Fruit fly (Drosophila melanogaster) whole organism, embryonic: ENCODE data around the gene 5-HT2B.

Source experiments
- Adf1 ChIP-seq: fragments of 200-800 bp; sonication (Bioruptor generic); IDR thresholded peaks from 2 replicates; pipeline ENCODE4 v1.3.6; 2022; ENCODE audit warnings: missing biosample characterization, missing genetic modification characterization
- Atf6 ChIP-seq: fragments of 200-800 bp; sonication (Bioruptor generic); IDR thresholded peaks from 2 replicates; pipeline ENCODE4 v1.3.6; 2022; ENCODE audit warnings: missing biosample characterization, missing genetic modification characterization
- Bdp1 ChIP-seq: fragments of 200-800 bp; sonication (Bioruptor generic); optimal IDR thresholded peaks from 3 replicates; lab custom pipeline; 2016; ENCODE audit warnings: missing biosample characterization, missing genetic modification characterization
- CG10321 ChIP-seq: fragments of 200-800 bp; sonication (Bioruptor generic); IDR thresholded peaks from 2 replicates; pipeline ENCODE4 v1.3.6; 2022; ENCODE audit warnings: missing biosample characterization, missing genetic modification characterization
- CG11247 ChIP-seq: fragments of 200-800 bp; sonication (Bioruptor generic); IDR thresholded peaks from 2 replicates; pipeline ENCODE4 v1.3.6; 2022; ENCODE audit warnings: missing biosample characterization, missing genetic modification characterization
- CG11398 ChIP-seq: fragments of 200-800 bp; sonication (Bioruptor generic); optimal IDR thresholded peaks from 2 replicates; lab custom pipeline; 2016; ENCODE audit warnings: missing biosample characterization, missing genetic modification characterization
- CG1233 ChIP-seq: fragments of 200-800 bp; sonication (Bioruptor generic); optimal IDR thresholded peaks from 4 replicates; lab custom pipeline; 2018; ENCODE audit warnings: missing biosample characterization, mild to moderate bottlenecking, missing genetic modification characterization
- CG13624 ChIP-seq: fragments of 200-800 bp; sonication (Bioruptor generic); optimal IDR thresholded peaks from 2 replicates; lab custom pipeline; 2016; ENCODE audit warnings: missing biosample characterization, missing genetic modification characterization
- CG15514 ChIP-seq: fragments of 200-800 bp; sonication (Bioruptor generic); optimal IDR thresholded peaks from 3 replicates; lab custom pipeline; 2017; ENCODE audit warnings: missing biosample characterization, missing genetic modification characterization, mild to moderate bottlenecking, moderate library complexity, missing genetic modification reagents
- CG1602 ChIP-seq: fragments of 200-800 bp; sonication (Bioruptor generic); optimal IDR thresholded peaks from 3 replicates; lab custom pipeline; 2016; ENCODE audit warnings: missing biosample characterization, missing genetic modification characterization
- CG17186 ChIP-seq: fragments of 200-800 bp; sonication (Bioruptor generic); optimal IDR thresholded peaks from 3 replicates; lab custom pipeline; 2017; ENCODE audit warnings: missing biosample characterization, missing genetic modification reagents, missing genetic modification characterization
- CG17568 ChIP-seq: fragments of 200-800 bp; sonication (Bioruptor generic); optimal IDR thresholded peaks from 2 replicates; lab custom pipeline; 2018; ENCODE audit warnings: missing biosample characterization, mild to moderate bottlenecking, missing genetic modification characterization, moderate library complexity
- CG2120 ChIP-seq: fragments of 200-800 bp; sonication (Bioruptor generic); optimal IDR thresholded peaks from 3 replicates; lab custom pipeline; 2016; ENCODE audit warnings: missing biosample characterization, missing genetic modification characterization
- CG2678 ChIP-seq: fragments of 200-800 bp; sonication (Bioruptor generic); optimal IDR thresholded peaks from 3 replicates; lab custom pipeline; 2019; ENCODE audit warnings: missing biosample characterization, mild to moderate bottlenecking, missing genetic modification characterization, moderate library complexity
- CG2712 ChIP-seq: fragments of 200-800 bp; optimal IDR thresholded peaks from 3 replicates; lab custom pipeline; 2019; ENCODE audit warnings: missing biosample characterization, mild to moderate bottlenecking, missing genetic modification characterization, moderate library complexity
- CG31365 ChIP-seq: fragments of 200-800 bp; sonication (Bioruptor generic); optimal IDR thresholded peaks from 2 replicates; lab custom pipeline; 2018; ENCODE audit warnings: missing biosample characterization, mild to moderate bottlenecking, missing genetic modification characterization
- CG6175 ChIP-seq: fragments of 200-800 bp; sonication (Bioruptor generic); IDR thresholded peaks from 3 replicates; pipeline ENCODE4 v1.3.6; 2022; ENCODE audit warnings: missing biosample characterization, missing genetic modification characterization
- CG7963 ChIP-seq: fragments of 200-800 bp; sonication (Bioruptor generic); IDR thresholded peaks from 3 replicates; pipeline ENCODE4 v1.3.6; 2022; ENCODE audit warnings: missing biosample characterization, missing genetic modification characterization; ENCODE audit not compliant: partially characterized antibody
- CkIIα-i1 ChIP-seq: fragments of 200-800 bp; sonication (Bioruptor generic); IDR thresholded peaks from 2 replicates; pipeline ENCODE4 v1.3.6; 2022; ENCODE audit warnings: missing biosample characterization, missing genetic modification characterization
- Fer1 ChIP-seq: fragments of 200-800 bp; sonication (Bioruptor generic); optimal IDR thresholded peaks from 2 replicates; lab custom pipeline; 2017; ENCODE audit warnings: missing biosample characterization, mild to moderate bottlenecking, missing genetic modification characterization
- Hey ChIP-seq: fragments of 200-800 bp; sonication (Bioruptor generic); optimal IDR thresholded peaks from 3 replicates; lab custom pipeline; 2018; ENCODE audit warnings: missing biosample characterization, mild to moderate bottlenecking, missing genetic modification characterization
- HmgD ChIP-seq: fragments of 200-800 bp; sonication (Bioruptor generic); optimal IDR thresholded peaks from 3 replicates; lab custom pipeline; 2016; ENCODE audit warnings: missing biosample characterization, missing genetic modification characterization
- Kr ChIP-seq: fragments of 200-800 bp; sonication (Bioruptor generic); optimal IDR thresholded peaks from 2 replicates; lab custom pipeline; 2017; ENCODE audit warnings: missing biosample characterization, mild to moderate bottlenecking, missing genetic modification characterization
- MTF-1 ChIP-seq: fragments of 200-800 bp; sonication (Bioruptor generic); optimal IDR thresholded peaks from 2 replicates; lab custom pipeline; 2018; ENCODE audit warnings: missing biosample characterization, mild to moderate bottlenecking, missing genetic modification characterization, borderline replicate concordance
- NC2β ChIP-seq: fragments of 200-800 bp; sonication (Bioruptor generic); optimal IDR thresholded peaks from 2 replicates; lab custom pipeline; 2016; ENCODE audit warnings: missing biosample characterization, missing genetic modification characterization
- NK7.1 ChIP-seq: fragments of 200-800 bp; sonication (Bioruptor generic); optimal IDR thresholded peaks from 3 replicates; lab custom pipeline; 2016; ENCODE audit warnings: missing biosample characterization, missing genetic modification characterization
- Optix ChIP-seq: fragments of 200-800 bp; sonication (Bioruptor generic); IDR thresholded peaks from 3 replicates; pipeline ENCODE4 v1.3.6; 2022; ENCODE audit warnings: missing biosample characterization, missing genetic modification characterization
- Rfx ChIP-seq: fragments of 200-800 bp; sonication (Bioruptor generic); IDR thresholded peaks from 2 replicates; pipeline ENCODE4 v1.3.6; 2022; ENCODE audit warnings: missing biosample characterization, missing genetic modification characterization
- Scr ChIP-seq: fragments of 200-800 bp; sonication (Bioruptor generic); IDR thresholded peaks from 2 replicates; pipeline ENCODE4 v1.3.6; 2022; ENCODE audit warnings: missing biosample characterization, missing genetic modification characterization; ENCODE audit not compliant: partially characterized antibody
- Taf1 ChIP-seq: fragments of 200-800 bp; sonication (Bioruptor generic); IDR thresholded peaks from 2 replicates; pipeline ENCODE4 v1.3.6; 2022; ENCODE audit warnings: missing biosample characterization, missing genetic modification characterization
- Trl ChIP-seq, 3 experiments: fragments of >200 bp in 2 of 3; fragments of 200-800 bp in 1 of 3; sonication (Bioruptor generic) in 1 of 3; optimal IDR thresholded peaks; 2 replicates in 1 of 3; 3 replicates in 2 of 3; lab custom pipeline; 2016 to 2017; ENCODE audit warnings: missing biosample characterization in 1 of 3, missing genetic modification characterization in 1 of 3
- aop ChIP-seq: fragments of 200-800 bp; sonication (Bioruptor generic); IDR thresholded peaks from 2 replicates; pipeline ENCODE4 v1.3.6; 2022; ENCODE audit warnings: missing biosample characterization, missing genetic modification characterization
- bcd ChIP-seq: fragments of 200-800 bp; sonication (Bioruptor generic); optimal IDR thresholded peaks from 2 replicates; lab custom pipeline; 2017; ENCODE audit warnings: missing biosample characterization, mild to moderate bottlenecking, missing genetic modification characterization
- dan ChIP-seq: fragments of 200-800 bp; sonication (Bioruptor generic); IDR thresholded peaks from 2 replicates; pipeline ENCODE4 v1.3.6; 2022; ENCODE audit warnings: missing biosample characterization, missing genetic modification characterization
- dpn ChIP-seq, 2 experiments: fragments of 200-800 bp; sonication (Bioruptor generic); optimal IDR thresholded peaks; 3 replicates each; lab custom pipeline; 2016; ENCODE audit warnings: missing biosample characterization in 2 of 2, missing genetic modification characterization in 2 of 2
- gem ChIP-seq: fragments of 200-800 bp; sonication (Bioruptor generic); optimal IDR thresholded peaks from 2 replicates; lab custom pipeline; 2019; ENCODE audit warnings: missing biosample characterization, mild to moderate bottlenecking, missing genetic modification characterization, moderate library complexity
- grau ChIP-seq: fragments of 200-800 bp; optimal IDR thresholded peaks from 3 replicates; lab custom pipeline; 2019; ENCODE audit warnings: missing biosample characterization, mild to moderate bottlenecking, missing genetic modification characterization, moderate library complexity
- gro ChIP-seq: fragments of 200-800 bp; sonication (Bioruptor generic); optimal IDR thresholded peaks from 2 replicates; lab custom pipeline; 2016; ENCODE audit warnings: missing biosample characterization, missing genetic modification characterization
- ken ChIP-seq: fragments of 200-800 bp; sonication (Bioruptor generic); IDR thresholded peaks from 3 replicates; pipeline ENCODE4 v1.3.6; 2022; ENCODE audit warnings: missing biosample characterization, missing genetic modification characterization
- lbe ChIP-seq: fragments of 200-800 bp; sonication (Bioruptor generic); optimal IDR thresholded peaks from 2 replicates; lab custom pipeline; 2016; ENCODE audit warnings: missing biosample characterization, mild to moderate bottlenecking, missing genetic modification characterization
- oc ChIP-seq: fragments of 200-800 bp; sonication (Bioruptor generic); optimal IDR thresholded peaks from 2 replicates; lab custom pipeline; 2018; ENCODE audit warnings: missing biosample characterization, mild to moderate bottlenecking, missing genetic modification characterization, moderate library complexity
- phol ChIP-seq: fragments of 200-800 bp; sonication (Bioruptor generic); optimal IDR thresholded peaks from 3 replicates; lab custom pipeline; 2018; ENCODE audit warnings: missing biosample characterization, mild to moderate bottlenecking, missing genetic modification characterization, moderate library complexity
- pita ChIP-seq: fragments of 200-800 bp; sonication (Bioruptor generic); optimal IDR thresholded peaks from 2 replicates; lab custom pipeline; 2017; ENCODE audit warnings: missing biosample characterization, mild to moderate bottlenecking, missing genetic modification characterization
- rib ChIP-seq: fragments of 200-800 bp; sonication (Bioruptor generic); IDR thresholded peaks from 2 replicates; pipeline ENCODE4 v1.3.6; 2022; ENCODE audit warnings: missing biosample characterization, missing genetic modification characterization
- slp2 ChIP-seq: fragments of 200-800 bp; sonication (Bioruptor generic); optimal IDR thresholded peaks from 2 replicates; lab custom pipeline; 2016; ENCODE audit warnings: missing biosample characterization, missing genetic modification characterization
- sqz ChIP-seq: fragments of 200-800 bp; sonication (Bioruptor generic); optimal IDR thresholded peaks from 3 replicates; lab custom pipeline; 2018; ENCODE audit warnings: missing biosample characterization, mild to moderate bottlenecking, missing genetic modification characterization
- stc ChIP-seq: fragments of 200-800 bp; sonication (Bioruptor generic); IDR thresholded peaks from 2 replicates; pipeline ENCODE4 v1.3.6; 2022; ENCODE audit warnings: missing biosample characterization, missing genetic modification characterization
- tll ChIP-seq, 2 experiments: fragments of 200-800 bp in 1 of 2; fragments of >200 bp in 1 of 2; sonication (Bioruptor generic) in 1 of 2; optimal IDR thresholded peaks; 2 replicates each; lab custom pipeline; 2017 to 2019; ENCODE audit warnings: missing biosample characterization in 2 of 2, missing genetic modification characterization in 2 of 2, mild to moderate bottlenecking in 1 of 2, moderate library complexity in 1 of 2
- z ChIP-seq: fragments of 200-800 bp; sonication (Bioruptor generic); IDR thresholded peaks from 3 replicates; pipeline ENCODE4 v1.3.6; 2022; ENCODE audit warnings: missing biosample characterization, missing genetic modification characterization

Gene 5-HT2B

dm6 chr3R:8669029-8669707 is 91.2 kb downstream of the 5-HT2B start (continued):
- TF ChIP-seq sqz (GFP tag; lab: Kevin White, UChicago), result peak; percentile 95
- peak; percentile 97 for TF ChIP-seq phol (tag; lab: Kevin White, UChicago)
- TF ChIP-seq grau (tag; lab: Kevin White, UChicago), result peak; percentile 96
- TF ChIP-seq Kr, result peak; percentile 99
- peak; percentile 95 for TF ChIP-seq CG15514 (GFP tag; lab: Kevin White, UChicago)
- peak; percentile 73 for TF ChIP-seq CG7963 (GFP tag; lab: Robert Waterston, UW)
- peak; percentile 93 for TF ChIP-seq CG17186 (GFP tag; lab: Kevin White, UChicago)
- TF ChIP-seq CG1233 (GFP tag; lab: Kevin White, UChicago), result peak; percentile 97
- peak; percentile 99 for TF ChIP-seq Fer1 (GFP tag; lab: Kevin White, UChicago)
- peak; percentile 96 for TF ChIP-seq ken (GFP tag; lab: Robert Waterston, UW)
- peak; percentile 97 for TF ChIP-seq Rfx (GFP tag; lab: Robert Waterston, UW)
- 0 out of 2 replicates have a peak, but pooled peaks have one; percentile 61 for TF ChIP-seq CkIIα-i1 (GFP tag; lab: Robert Waterston, UW)
- TF ChIP-seq CG31365, result peak; percentile 92
- TF ChIP-seq CG2120, result peak; percentile 99
- peak; percentile 95 for TF ChIP-seq HmgD
- peak; percentile 93 for TF ChIP-seq CG11247 (GFP tag; lab: Robert Waterston, UW)
- TF ChIP-seq aop (GFP tag; lab: Robert Waterston, UW), result peak; percentile 83
- peak; percentile 98 for TF ChIP-seq CG2678 (tag; lab: Kevin White, UChicago)
- peak; percentile 96 for TF ChIP-seq CG11398 (GFP tag; lab: Kevin White, UChicago)
- peak; percentile 98 for TF ChIP-seq bcd (GFP tag; lab: Kevin White, UChicago)
- TF ChIP-seq gem (tag; lab: Kevin White, UChicago), result peak; percentile 99
- TF ChIP-seq pita (GFP tag; lab: Kevin White, UChicago), result no peak
- peak; percentile 94 for TF ChIP-seq Taf1 (GFP tag; lab: Robert Waterston, UW)
- peak; percentile 96 for TF ChIP-seq MTF-1 (GFP tag; lab: Kevin White, UChicago)
- peak; percentile 99 for TF ChIP-seq Bdp1 (GFP tag; lab: Kevin White, UChicago)
- TF ChIP-seq gro, result peak; percentile 98
- peak; percentile 96 for TF ChIP-seq CG1602 (GFP tag; lab: Kevin White, UChicago)
- peak; percentile 97 for TF ChIP-seq Atf6 (GFP tag; lab: Robert Waterston, UW)
- TF ChIP-seq z, result peak; percentile 80; the same call in 2 of the 3 replicates
- TF ChIP-seq dpn (GFP tag; optimal IDR thresholded peaks at IDR 0.05; lab: Kevin White, UChicago), result peak; percentile 98
- peak; percentile 96 for TF ChIP-seq slp2 (GFP tag; lab: Kevin White, UChicago)
- peak; percentile 97 for TF ChIP-seq lbe (GFP tag; lab: Kevin White, UChicago)
- peak; percentile 87 for TF ChIP-seq dan (GFP tag; lab: Robert Waterston, UW)
- peak; percentile 98 for TF ChIP-seq CG13624 (GFP tag; lab: Kevin White, UChicago)
- peak in 1 of 2 experiments; percentile 64 for TF ChIP-seq tll (GFP tag; optimal IDR thresholded peaks at IDR 0.05; lab: Kevin White, UChicago)
- TF ChIP-seq rib (GFP tag; lab: Robert Waterston, UW), result peak; percentile 96
- peak; percentile 98 for TF ChIP-seq stc (GFP tag; lab: Robert Waterston, UW)
- TF ChIP-seq oc (tag; lab: Kevin White, UChicago), result peak; percentile 98
- peak; percentile 96 for TF ChIP-seq NK7.1 (GFP tag; lab: Kevin White, UChicago)
- TF ChIP-seq NC2β (GFP tag; lab: Kevin White, UChicago), result peak; percentile 98
- TF ChIP-seq CG10321 (GFP tag; lab: Robert Waterston, UW), result peak; percentile 94
- TF ChIP-seq CG17568 (GFP tag; lab: Kevin White, UChicago), result peak; percentile 98
- TF ChIP-seq Adf1 (GFP tag; lab: Robert Waterston, UW), result peak; percentile 82
- peak; percentile 99 for TF ChIP-seq CG2712 (tag; lab: Kevin White, UChicago)
- TF ChIP-seq Hey (tag; lab: Kevin White, UChicago), result peak; percentile 90
- peak; percentile 95 for TF ChIP-seq Optix
- TF ChIP-seq Scr (GFP tag; lab: Robert Waterston, UW), result peak; percentile 61
- TF ChIP-seq CG6175 (GFP tag; lab: Robert Waterston, UW), result peak; percentile 85
- TF ChIP-seq Trl (optimal IDR thresholded peaks at IDR 0.05; lab: Kevin White, UChicago), result peak; percentile 78 to 85
- peak; percentile 98 for TF ChIP-seq Trl (GFP tag; optimal IDR thresholded peaks at IDR 0.05; lab: Kevin White, UChicago)
